Worm (Caenorhabditis elegans) whole organism, early embryonic: ENCODE results near the gene sulp-4.

Experiments
- hmbx-1 ChIP-seq: sonication (generic microtip); optimal IDR thresholded peaks from 2 replicates; lab custom pipeline; 2016; ENCODE audit warnings: mild to moderate bottlenecking, missing genetic modification characterization, missing compliant biosample characterization
- hnd-1 ChIP-seq: sonication (generic microtip); optimal IDR thresholded peaks from 2 replicates; lab custom pipeline; 2016; ENCODE audit warnings: missing genetic modification characterization, missing compliant biosample characterization
- sea-1 ChIP-seq: fragments of 200-800 bp; sonication (Bioruptor generic); conservative IDR thresholded peaks from 2 replicates; pipeline ENCODE4 v1.3.6; 2022; ENCODE audit warnings: missing genetic modification characterization, missing compliant biosample characterization

- TF ChIP-seq sea-1 (GFP tag; lab: Robert Waterston, UW) (no peak), hnd-1 (tag; lab: Kevin White, UChicago) (no peak), hmbx-1 (tag; lab: Kevin White, UChicago) (no peak)
Measured at ce11 chrV:11889115-11889935, 14.2 kb downstream of the sulp-4 start.
